Fruit fly (Drosophila melanogaster): Measurements from ENCODE around the gene CG3309.

CG3309 gene

dm6 chrX:5339970-5340369, 10.8 kb upstream of the CG3309 start, which contains the start of gene SK (continued):
- TF ChIP-seq CG3407 (GFP tag; optimal IDR thresholded peaks at IDR 0.05) (no peak), CG10209 (GFP tag; optimal IDR thresholded peaks at IDR 0.05) (peak; percentile 71), Asciz (GFP tag; optimal IDR thresholded peaks at IDR 0.05) (no peak), CG8290 (GFP tag; optimal IDR thresholded peaks at IDR 0.05) (no peak), CG8290 (tag; optimal IDR thresholded peaks at IDR 0.05) (peak in 1 of 2 experiments; percentile 41), lilli (GFP tag; optimal IDR thresholded peaks at IDR 0.05) (no peak), lab (GFP tag; optimal IDR thresholded peaks at IDR 0.05) (peak; percentile 10), hb (GFP tag; IDR thresholded peaks at IDR 0.05; ENCODE audit: partially characterized antibody) (no peak), eyg (GFP tag; optimal IDR thresholded peaks at IDR 0.05) (no peak), CG32532 (GFP tag; IDR thresholded peaks at IDR 0.05) (peak; percentile 48; the same call in 1 of the 2 replicates), crp (GFP tag; optimal IDR thresholded peaks at IDR 0.05) (no peak), CG13287 (GFP tag; IDR thresholded peaks at IDR 0.05; ENCODE audit: partially characterized antibody) (peak; percentile 26; the same call in 1 of the 2 replicates), CG6654 (GFP tag; optimal IDR thresholded peaks at IDR 0.05) (no peak), Nf-YB (GFP tag; optimal IDR thresholded peaks at IDR 0.05) (no peak), CG6683 (GFP tag; optimal IDR thresholded peaks at IDR 0.05) (no peak), so (GFP tag; IDR thresholded peaks at IDR 0.05) (0 out of 3 replicates have a peak, but pooled peaks have one; percentile 10), CG8388 (GFP tag; optimal IDR thresholded peaks at IDR 0.05) (no peak), z (GFP tag; IDR thresholded peaks at IDR 0.05) (peak; percentile 69; the same call in 2 of the 3 replicates), Dad (GFP tag; optimal IDR thresholded peaks at IDR 0.05) (no peak), nom (GFP tag; optimal IDR thresholded peaks at IDR 0.05) (no peak), gro (GFP tag; optimal IDR thresholded peaks at IDR 0.05) (no peak), yki (optimal IDR thresholded peaks at IDR 0.05) (peak; percentile 27), run (tag; optimal IDR thresholded peaks at IDR 0.05) (no peak), Dbx (GFP tag; IDR thresholded peaks at IDR 0.05) (0 out of 3 replicates have a peak, but pooled peaks have one; percentile 22), CG10462 (GFP tag; optimal IDR thresholded peaks at IDR 0.05) (no peak), CG12071 (GFP tag; optimal IDR thresholded peaks at IDR 0.05) (peak; percentile 4), ATbp (GFP tag; optimal IDR thresholded peaks at IDR 0.05) (no peak), twi (tag; optimal IDR thresholded peaks at IDR 0.05) (no peak), unc-4 (GFP tag; IDR thresholded peaks at IDR 0.05; ENCODE audit: partially characterized antibody) (0 out of 2 replicates have a peak, but pooled peaks have one; percentile 23), scrt (GFP tag; optimal IDR thresholded peaks at IDR 0.05) (peak; percentile 4), Fer2 (tag; optimal IDR thresholded peaks at IDR 0.05) (no peak), amos (GFP tag; IDR thresholded peaks at IDR 0.05; ENCODE audit: partially characterized antibody) (no peak), CG11398 (GFP tag; optimal IDR thresholded peaks at IDR 0.05) (no peak), CG7271 (tag; optimal IDR thresholded peaks at IDR 0.05) (no peak), NK7.1 (GFP tag; optimal IDR thresholded peaks at IDR 0.05) (no peak), CG31441 (GFP tag; IDR thresholded peaks at IDR 0.05) (no peak), CG42726 (GFP tag; IDR thresholded peaks at IDR 0.05; ENCODE audit: partially characterized antibody) (no peak), CG4282 (GFP tag; optimal IDR thresholded peaks at IDR 0.05) (no peak), CG1602 (GFP tag; optimal IDR thresholded peaks at IDR 0.05) (no peak), sd (tag; optimal IDR thresholded peaks at IDR 0.05) (no peak), Hr39 (optimal IDR thresholded peaks at IDR 0.05) (no peak), Poxn (GFP tag; IDR thresholded peaks at IDR 0.05) (no peak), CG18011 (GFP tag; optimal IDR thresholded peaks at IDR 0.05) (no peak), salm (tag; optimal IDR thresholded peaks at IDR 0.05) (no peak), hbn (GFP tag; IDR thresholded peaks at IDR 0.05; ENCODE audit: partially characterized antibody) (no peak), PHDP (tag; optimal IDR thresholded peaks at IDR 0.05) (no peak), Bteb2 (GFP tag; optimal IDR thresholded peaks at IDR 0.05) (no peak), Sin3A (optimal IDR thresholded peaks at IDR 0.05) (no peak), sim (GFP tag; IDR thresholded peaks at IDR 0.05) (no peak), ash1 (GFP tag; optimal IDR thresholded peaks at IDR 0.05) (no peak), Med (GFP tag) (peak; percentile 67)
